Fruit fly (Drosophila melanogaster) whole organism, prepupa: Measurements from ENCODE around the gene CG12123.

Experiments used
- Blimp-1 ChIP-seq: fragments of 200-800 bp; sonication (Bioruptor generic); optimal IDR thresholded peaks from 3 replicates; lab custom pipeline; 2017; ENCODE audit warnings: missing biosample characterization, missing genetic modification characterization, mild to moderate bottlenecking, moderate library complexity, missing genetic modification reagents
- CG10631 ChIP-seq: fragments of 200-800 bp; sonication (Bioruptor generic); optimal IDR thresholded peaks from 2 replicates; lab custom pipeline; 2016; ENCODE audit warnings: missing biosample characterization, missing genetic modification characterization
- CG10669 ChIP-seq: fragments of 200-800 bp; sonication (Bioruptor generic); optimal IDR thresholded peaks from 3 replicates; lab custom pipeline; 2018; ENCODE audit warnings: missing biosample characterization, mild to moderate bottlenecking, missing genetic modification characterization, moderate library complexity
- CG11294 ChIP-seq: fragments of 200-800 bp; sonication (Bioruptor generic); IDR thresholded peaks from 2 replicates; pipeline ENCODE4 v1.3.6; 2022; ENCODE audit warnings: missing biosample characterization, missing genetic modification characterization
- CG11902 ChIP-seq: fragments of 200-800 bp; sonication (Bioruptor generic); optimal IDR thresholded peaks from 3 replicates; lab custom pipeline; 2016; ENCODE audit warnings: missing biosample characterization, missing genetic modification characterization
- CG16779 ChIP-seq: fragments of 200-800 bp; sonication (Bioruptor generic); optimal IDR thresholded peaks from 3 replicates; lab custom pipeline; 2017; ENCODE audit warnings: missing biosample characterization, mild to moderate bottlenecking, missing genetic modification characterization
- CG3032 ChIP-seq: fragments of 200-800 bp; optimal IDR thresholded peaks from 2 replicates; lab custom pipeline; 2019; ENCODE audit warnings: missing biosample characterization, mild to moderate bottlenecking, missing genetic modification characterization, moderate library complexity
- CG31627 ChIP-seq: fragments of 200-800 bp; sonication (Bioruptor generic); optimal IDR thresholded peaks from 3 replicates; lab custom pipeline; 2016; ENCODE audit warnings: missing biosample characterization, missing genetic modification characterization
- CG32006 ChIP-seq: fragments of 200-800 bp; sonication (Bioruptor generic); optimal IDR thresholded peaks from 3 replicates; lab custom pipeline; 2017; ENCODE audit warnings: missing biosample characterization, mild to moderate bottlenecking, missing genetic modification characterization
- CG4318 ChIP-seq: fragments of 200-800 bp; sonication (Bioruptor generic); optimal IDR thresholded peaks from 3 replicates; lab custom pipeline; 2017; ENCODE audit warnings: missing biosample characterization, mild to moderate bottlenecking, missing genetic modification characterization
- CG6163 ChIP-seq: fragments of 200-800 bp; sonication (Bioruptor generic); IDR thresholded peaks from 3 replicates; pipeline ENCODE4 v1.3.6; 2022; ENCODE audit warnings: missing biosample characterization, missing genetic modification characterization
- CG6276 ChIP-seq: fragments of 200-800 bp; sonication (Bioruptor generic); optimal IDR thresholded peaks from 2 replicates; lab custom pipeline; 2017; ENCODE audit warnings: missing biosample characterization, mild to moderate bottlenecking, missing genetic modification characterization
- CG6808 ChIP-seq: fragments of 200-800 bp; sonication (Bioruptor generic); optimal IDR thresholded peaks from 3 replicates; lab custom pipeline; 2017; ENCODE audit warnings: missing biosample characterization, missing genetic modification characterization, mild to moderate bottlenecking, moderate library complexity, missing genetic modification reagents
- CG6854 ChIP-seq: fragments of 200-800 bp; sonication (Bioruptor generic); optimal IDR thresholded peaks from 2 replicates; lab custom pipeline; 2017; ENCODE audit warnings: missing biosample characterization, mild to moderate bottlenecking, missing genetic modification characterization
- CG7368 ChIP-seq: fragments of 200-800 bp; sonication (Bioruptor generic); optimal IDR thresholded peaks from 3 replicates; lab custom pipeline; 2016; ENCODE audit warnings: missing biosample characterization, missing genetic modification characterization
- CG8119 ChIP-seq: fragments of 200-800 bp; sonication (Bioruptor generic); IDR thresholded peaks from 3 replicates; pipeline ENCODE4 v1.3.6; 2022; ENCODE audit warnings: missing biosample characterization, missing genetic modification characterization
- CG9139 ChIP-seq: fragments of 200-800 bp; sonication (Bioruptor generic); optimal IDR thresholded peaks from 3 replicates; lab custom pipeline; 2017; ENCODE audit warnings: missing biosample characterization, mild to moderate bottlenecking, missing genetic modification characterization
- Eip75B ChIP-seq: fragments of 200-800 bp; sonication (Bioruptor generic); optimal IDR thresholded peaks from 3 replicates; lab custom pipeline; 2016; ENCODE audit warnings: missing biosample characterization, missing genetic modification characterization
- Eip78C ChIP-seq: fragments of 200-800 bp; sonication (Bioruptor generic); peaks from one replicate; lab custom pipeline; 2016; ENCODE audit warnings: missing biosample characterization, missing genetic modification characterization
- Eip93F ChIP-seq: fragments of 200-800 bp; sonication (Bioruptor generic); optimal IDR thresholded peaks from 2 replicates; lab custom pipeline; 2016; ENCODE audit warnings: missing biosample characterization, mild to moderate bottlenecking, missing genetic modification characterization
- Ets21C ChIP-seq: fragments of 200-800 bp; sonication (Bioruptor generic); optimal IDR thresholded peaks from 3 replicates; lab custom pipeline; 2016; ENCODE audit warnings: missing biosample characterization, missing genetic modification characterization
- Ets96B ChIP-seq: fragments of 200-800 bp; optimal IDR thresholded peaks from 2 replicates; lab custom pipeline; 2019; ENCODE audit warnings: missing biosample characterization, mild to moderate bottlenecking, missing genetic modification characterization, moderate library complexity
- Gug ChIP-seq: fragments of 200-800 bp; sonication (Bioruptor generic); IDR thresholded peaks from 2 replicates; pipeline ENCODE4 v1.3.6; 2022; ENCODE audit warnings: missing biosample characterization, missing genetic modification characterization
- Hr38 ChIP-seq: sonication (Bioruptor generic); optimal IDR thresholded peaks from 2 replicates; lab custom pipeline; 2016; ENCODE audit warnings: missing biosample characterization, missing genetic modification characterization
- Hr39 ChIP-seq: fragments of 200-800 bp; sonication (Bioruptor generic); optimal IDR thresholded peaks from 2 replicates; lab custom pipeline; 2016; ENCODE audit warnings: missing biosample characterization, missing genetic modification characterization
- Lpt ChIP-seq: fragments of 200-800 bp; sonication (Bioruptor generic); optimal IDR thresholded peaks from 3 replicates; lab custom pipeline; 2016; ENCODE audit warnings: missing biosample characterization, missing genetic modification characterization
- Sox14 ChIP-seq: fragments of 200-800 bp; sonication (Bioruptor generic); optimal IDR thresholded peaks from 3 replicates; lab custom pipeline; 2016; ENCODE audit warnings: missing biosample characterization, missing genetic modification characterization
- achi ChIP-seq: fragments of 200-800 bp; sonication (Bioruptor generic); optimal IDR thresholded peaks from 3 replicates; lab custom pipeline; 2016; ENCODE audit warnings: missing biosample characterization, missing genetic modification characterization
- dac ChIP-seq: fragments of 200-800 bp; sonication (Bioruptor generic); optimal IDR thresholded peaks from 2 replicates; lab custom pipeline; 2017; ENCODE audit warnings: missing biosample characterization, mild to moderate bottlenecking, missing genetic modification characterization
- dsx ChIP-seq: fragments of 200-800 bp; optimal IDR thresholded peaks from 3 replicates; lab custom pipeline; 2019; ENCODE audit warnings: missing biosample characterization, mild to moderate bottlenecking, missing genetic modification characterization, moderate library complexity; ENCODE audit not compliant: poor library complexity, severe bottlenecking
- eg ChIP-seq: fragments of 200-800 bp; sonication (Bioruptor generic); IDR thresholded peaks from 3 replicates; pipeline ENCODE4 v1.3.6; 2022; ENCODE audit warnings: missing biosample characterization, missing genetic modification characterization
- esn ChIP-seq: fragments of 200-800 bp; sonication (Bioruptor generic); optimal IDR thresholded peaks from 2 replicates; lab custom pipeline; 2016; ENCODE audit warnings: missing biosample characterization, mild to moderate bottlenecking, missing genetic modification characterization, moderate library complexity
- fd59A ChIP-seq: fragments of 200-800 bp; sonication (Bioruptor generic); optimal IDR thresholded peaks from 2 replicates; lab custom pipeline; 2017; ENCODE audit warnings: missing biosample characterization, mild to moderate bottlenecking, missing genetic modification characterization, missing genetic modification reagents
- lz ChIP-seq: fragments of 200-800 bp; sonication (Bioruptor generic); optimal IDR thresholded peaks from 3 replicates; lab custom pipeline; 2016; ENCODE audit warnings: missing biosample characterization, missing genetic modification characterization
- net ChIP-seq: fragments of 200-800 bp; sonication (Bioruptor generic); optimal IDR thresholded peaks from 3 replicates; lab custom pipeline; 2016; ENCODE audit warnings: missing biosample characterization, missing genetic modification characterization
- salr ChIP-seq, 2 experiments: fragments of 200-800 bp; sonication (Bioruptor generic); optimal IDR thresholded peaks; 3 replicates each; lab custom pipeline; 2016 to 2018; ENCODE audit warnings: missing biosample characterization in 2 of 2, missing genetic modification characterization in 2 of 2, mild to moderate bottlenecking in 1 of 2
- spab ChIP-seq: fragments of 200-800 bp; sonication (Bioruptor generic); optimal IDR thresholded peaks from 2 replicates; lab custom pipeline; 2017; ENCODE audit warnings: missing biosample characterization, mild to moderate bottlenecking, missing genetic modification characterization, missing genetic modification reagents
- topi ChIP-seq: fragments of 200-800 bp; sonication (Bioruptor generic); optimal IDR thresholded peaks from 3 replicates; lab custom pipeline; 2016; ENCODE audit warnings: missing biosample characterization, missing genetic modification characterization
- vri ChIP-seq: fragments of 200-800 bp; sonication (Bioruptor generic); optimal IDR thresholded peaks from 3 replicates; lab custom pipeline; 2016; ENCODE audit warnings: missing biosample characterization, mild to moderate bottlenecking, missing genetic modification characterization

CG12123 gene

dm6 chrX:8437285-8438110, 4.7 kb downstream of the CG12123 start, which contains the start of gene Miga (continued):
- TF ChIP-seq CG11294 (no peak), CG16779 (tag; lab: Kevin White, UChicago) (peak; percentile 27), Lpt (GFP tag; lab: Kevin White, UChicago) (peak; percentile 63), CG6808 (GFP tag; lab: Kevin White, UChicago) (peak; percentile 18), dsx (peak; percentile 56), vri (no peak), Gug (no peak), CG4318 (GFP tag; lab: Kevin White, UChicago) (no peak), topi (GFP tag; lab: Kevin White, UChicago) (no peak), CG32006 (GFP tag; lab: Kevin White, UChicago) (peak; percentile 22), Eip78C (peak; percentile 84), esn (no peak), lz (GFP tag; lab: Kevin White, UChicago) (no peak), CG10669 (GFP tag; lab: Kevin White, UChicago) (no peak), CG11902 (GFP tag; lab: Kevin White, UChicago) (no peak), dac (no peak), CG31627 (GFP tag; lab: Kevin White, UChicago) (no peak), salr (GFP tag; optimal IDR thresholded peaks at IDR 0.05; lab: Kevin White, UChicago) (no peak), spab (GFP tag; lab: Kevin White, UChicago) (peak; percentile 9), CG6854 (GFP tag; lab: Kevin White, UChicago) (peak; percentile 54), net (GFP tag; lab: Kevin White, UChicago) (no peak), Eip93F (GFP tag; lab: Kevin White, UChicago) (no peak), eg (GFP tag; lab: Robert Waterston, UW) (peak; percentile 21; the same call in 1 of the 3 replicates), Hr39 (no peak), Blimp-1 (GFP tag; lab: Kevin White, UChicago) (peak; percentile 90), Ets21C (GFP tag; lab: Kevin White, UChicago) (no peak)
- TF ChIP-seq, all 60 proteins: peak for 22

- TF ChIP-seq Eip75B, result no peak
- no peak for TF ChIP-seq CG32006 (GFP tag; lab: Kevin White, UChicago)
- TF ChIP-seq Gug, result peak; percentile 18; the same call in 1 of the 2 replicates
- TF ChIP-seq CG9139 (GFP tag; lab: Kevin White, UChicago), result no peak
- TF ChIP-seq topi (GFP tag; lab: Kevin White, UChicago), result no peak
- TF ChIP-seq lz (GFP tag; lab: Kevin White, UChicago), result peak; percentile 36
- TF ChIP-seq CG10631 (GFP tag; lab: Kevin White, UChicago), result peak; percentile 23
- TF ChIP-seq esn, result peak; percentile 46
- peak; percentile 33 for TF ChIP-seq achi (GFP tag; lab: Kevin White, UChicago)
- peak; percentile 22 for TF ChIP-seq Sox14
- TF ChIP-seq Ets96B, result peak; percentile 32
- TF ChIP-seq Eip78C, result peak; percentile 80
- 0 out of 3 replicates have a peak, but pooled peaks have one; percentile 27 for TF ChIP-seq CG8119 (GFP tag; lab: Robert Waterston, UW)
- TF ChIP-seq CG6163, result 0 out of 3 replicates have a peak, but pooled peaks have one; percentile 14
- peak; percentile 28 for TF ChIP-seq CG6808 (GFP tag; lab: Kevin White, UChicago)
- TF ChIP-seq dsx, result no peak
- TF ChIP-seq salr (GFP tag; optimal IDR thresholded peaks at IDR 0.05; lab: Kevin White, UChicago), result no peak
- TF ChIP-seq CG6276 (GFP tag; lab: Kevin White, UChicago), result peak; percentile 54
- TF ChIP-seq eg (GFP tag; lab: Robert Waterston, UW), result no peak; the same call in 2 of the 3 replicates
- no peak for TF ChIP-seq Hr38 (GFP tag; lab: Kevin White, UChicago)
- no peak for TF ChIP-seq CG10669 (GFP tag; lab: Kevin White, UChicago)
- TF ChIP-seq CG3032 (tag; lab: Kevin White, UChicago), result peak; percentile 29
- TF ChIP-seq spab (GFP tag; lab: Kevin White, UChicago), result no peak
- TF ChIP-seq Blimp-1 (GFP tag; lab: Kevin White, UChicago), result peak; percentile 66
- TF ChIP-seq fd59A (GFP tag; lab: Kevin White, UChicago), result no peak
- no peak for TF ChIP-seq CG7368
Measured at dm6 chrX:8436656-8437284, 5.4 kb downstream of the CG12123 start, which contains the start of gene CG1440. Gene CG1440 (plus strand): TSS chrX:8437057.
